Fruit fly (Drosophila melanogaster) whole organism, embryonic: ENCODE data around the gene CG32625.
A peak's percentile ranks its signal among the peaks of the same experiment; 100 is the strongest.

ENCODE experiments used
- CG10274 ChIP-seq: fragments of 200-800 bp; sonication (Bioruptor generic); optimal IDR thresholded peaks from 3 replicates; lab custom pipeline; 2017; ENCODE audit warnings: missing biosample characterization, mild to moderate bottlenecking, missing genetic modification characterization
- CG11723 ChIP-seq: fragments of 200-800 bp; sonication (Bioruptor generic); optimal IDR thresholded peaks from 2 replicates; lab custom pipeline; 2017; ENCODE audit warnings: missing biosample characterization, mild to moderate bottlenecking, missing genetic modification characterization
- CG12299 ChIP-seq: fragments of 200-800 bp; sonication (Bioruptor generic); optimal IDR thresholded peaks from 2 replicates; lab custom pipeline; 2018; ENCODE audit warnings: missing biosample characterization, mild to moderate bottlenecking, missing genetic modification characterization
- CG13424 ChIP-seq: fragments of 200-800 bp; sonication (Bioruptor generic); optimal IDR thresholded peaks from 2 replicates; lab custom pipeline; 2019; ENCODE audit warnings: missing biosample characterization, mild to moderate bottlenecking, missing genetic modification characterization, moderate library complexity
- CG15601 ChIP-seq: fragments of 200-800 bp; sonication (Bioruptor generic); optimal IDR thresholded peaks from 3 replicates; lab custom pipeline; 2019; ENCODE audit warnings: missing biosample characterization, mild to moderate bottlenecking, missing genetic modification characterization, moderate library complexity
- CG17186 ChIP-seq: fragments of 200-800 bp; sonication (Bioruptor generic); optimal IDR thresholded peaks from 3 replicates; lab custom pipeline; 2017; ENCODE audit warnings: missing biosample characterization, missing genetic modification reagents, missing genetic modification characterization
- CG17802 ChIP-seq: fragments of 200-800 bp; sonication (Bioruptor generic); optimal IDR thresholded peaks from 2 replicates; lab custom pipeline; 2018; ENCODE audit warnings: missing biosample characterization, mild to moderate bottlenecking, missing genetic modification characterization, moderate library complexity
- CG33557 ChIP-seq: fragments of 200-800 bp; sonication (Bioruptor generic); optimal IDR thresholded peaks from 2 replicates; lab custom pipeline; 2019; ENCODE audit warnings: missing biosample characterization, mild to moderate bottlenecking, missing genetic modification characterization, moderate library complexity
- CG34224 ChIP-seq: fragments of 200-800 bp; sonication (Bioruptor generic); IDR thresholded peaks from 3 replicates; pipeline ENCODE4 v1.3.6; 2022; ENCODE audit warnings: missing biosample characterization, missing genetic modification characterization; ENCODE audit not compliant: partially characterized antibody
- CG4328 ChIP-seq: fragments of 200-800 bp; sonication (Bioruptor generic); optimal IDR thresholded peaks from 3 replicates; lab custom pipeline; 2017; ENCODE audit warnings: missing biosample characterization, missing genetic modification reagents, missing genetic modification characterization
- CG4617 ChIP-seq: fragments of 200-800 bp; sonication (Bioruptor generic); optimal IDR thresholded peaks from 3 replicates; lab custom pipeline; 2016; ENCODE audit warnings: missing biosample characterization, missing genetic modification characterization, borderline replicate concordance
- CG5245 ChIP-seq: fragments of 200-800 bp; sonication (Bioruptor generic); optimal IDR thresholded peaks from 3 replicates; lab custom pipeline; 2016; ENCODE audit warnings: missing biosample characterization, missing genetic modification characterization
- CG5953 ChIP-seq: fragments of 200-800 bp; sonication (Bioruptor generic); IDR thresholded peaks from 2 replicates; pipeline ENCODE4 v1.3.6; 2022; ENCODE audit warnings: missing biosample characterization, missing genetic modification characterization
- CG7372 ChIP-seq: fragments of 200-800 bp; sonication (Bioruptor generic); IDR thresholded peaks from 2 replicates; pipeline ENCODE4 v1.3.6; 2022; ENCODE audit warnings: missing biosample characterization, missing genetic modification characterization
- CG7928 ChIP-seq: fragments of 200-800 bp; sonication (Bioruptor generic); optimal IDR thresholded peaks from 2 replicates; lab custom pipeline; 2017; ENCODE audit warnings: missing biosample characterization, mild to moderate bottlenecking, missing genetic modification characterization
- CG8281 ChIP-seq: fragments of 200-800 bp; sonication (Bioruptor generic); optimal IDR thresholded peaks from 2 replicates; lab custom pipeline; 2018; ENCODE audit warnings: missing biosample characterization, mild to moderate bottlenecking, missing genetic modification characterization, moderate library complexity
- CG8924 ChIP-seq: fragments of 200-800 bp; optimal IDR thresholded peaks from 3 replicates; lab custom pipeline; 2019; ENCODE audit warnings: missing biosample characterization, mild to moderate bottlenecking, missing genetic modification characterization, moderate library complexity
- CG9876 ChIP-seq: fragments of 200-800 bp; sonication (Bioruptor generic); optimal IDR thresholded peaks from 2 replicates; lab custom pipeline; 2016; ENCODE audit warnings: missing biosample characterization, missing genetic modification characterization
- CTCF ChIP-seq: fragments of 200-800 bp; sonication (Bioruptor generic); optimal IDR thresholded peaks from 2 replicates; lab custom pipeline; 2017; ENCODE audit warnings: missing biosample characterization, mild to moderate bottlenecking, missing genetic modification characterization, moderate library complexity
- Chrac-16 ChIP-seq: fragments of 200-800 bp; sonication (Bioruptor generic); optimal IDR thresholded peaks from 3 replicates; lab custom pipeline; 2016; ENCODE audit warnings: missing biosample characterization, missing genetic modification characterization
- Dfd ChIP-seq, 2 experiments: fragments of >200 bp; optimal IDR thresholded peaks; 2 replicates each; lab custom pipeline; 2017; ENCODE audit warnings: missing biosample characterization in 2 of 2, missing genetic modification characterization in 2 of 2
- Dref ChIP-seq: fragments of 200-800 bp; sonication (Bioruptor generic); IDR thresholded peaks from 2 replicates; pipeline ENCODE4 v1.3.6; 2022; ENCODE audit warnings: missing biosample characterization, missing genetic modification characterization
- HLH3B ChIP-seq: fragments of 200-800 bp; sonication (Bioruptor generic); IDR thresholded peaks from 2 replicates; pipeline ENCODE4 v1.3.6; 2022; ENCODE audit warnings: missing biosample characterization, missing genetic modification characterization
- Myb ChIP-seq: fragments of 200-800 bp; sonication (Bioruptor generic); optimal IDR thresholded peaks from 2 replicates; lab custom pipeline; 2016; ENCODE audit warnings: missing biosample characterization, missing genetic modification characterization
- NFAT ChIP-seq: fragments of 200-800 bp; sonication (Bioruptor generic); IDR thresholded peaks from 2 replicates; pipeline ENCODE4 v1.3.6; 2022; ENCODE audit warnings: missing biosample characterization, missing genetic modification characterization
- Oaz ChIP-seq: fragments of 200-800 bp; sonication (Bioruptor generic); IDR thresholded peaks from 2 replicates; pipeline ENCODE4 v1.3.6; 2022; ENCODE audit warnings: missing biosample characterization, missing genetic modification characterization
- Pdp1 ChIP-seq, 2 experiments: fragments of 200-800 bp; sonication (Bioruptor generic); optimal IDR thresholded peaks; 3 replicates each; lab custom pipeline; 2016; ENCODE audit warnings: missing biosample characterization in 2 of 2, missing genetic modification characterization in 2 of 2, mild to moderate bottlenecking in 1 of 2, moderate library complexity in 1 of 2
- Sox102F ChIP-seq: fragments of 200-800 bp; sonication (Bioruptor generic); optimal IDR thresholded peaks from 2 replicates; lab custom pipeline; 2018; ENCODE audit warnings: missing biosample characterization, mild to moderate bottlenecking, missing genetic modification characterization, moderate library complexity
- Sry-β ChIP-seq: fragments of 200-800 bp; sonication (Bioruptor generic); optimal IDR thresholded peaks from 2 replicates; lab custom pipeline; 2018; ENCODE audit warnings: missing biosample characterization, mild to moderate bottlenecking, missing genetic modification characterization, moderate library complexity
- aop ChIP-seq: fragments of 200-800 bp; sonication (Bioruptor generic); IDR thresholded peaks from 2 replicates; pipeline ENCODE4 v1.3.6; 2022; ENCODE audit warnings: missing biosample characterization, missing genetic modification characterization
- ash1 ChIP-seq: fragments of 200-800 bp; sonication (Bioruptor generic); optimal IDR thresholded peaks from 2 replicates; lab custom pipeline; 2018; ENCODE audit warnings: missing biosample characterization, mild to moderate bottlenecking, missing genetic modification characterization
- az2 ChIP-seq: fragments of 200-800 bp; sonication (Bioruptor generic); optimal IDR thresholded peaks from 3 replicates; lab custom pipeline; 2016; ENCODE audit warnings: missing biosample characterization, missing genetic modification characterization
- emc ChIP-seq: fragments of 200-800 bp; sonication (Bioruptor generic); optimal IDR thresholded peaks from 2 replicates; lab custom pipeline; 2016; ENCODE audit warnings: missing biosample characterization, missing genetic modification characterization
- ewg ChIP-seq: fragments of 200-800 bp; sonication (Bioruptor generic); optimal IDR thresholded peaks from 3 replicates; lab custom pipeline; 2017; ENCODE audit warnings: mild to moderate bottlenecking, missing biosample characterization, missing genetic modification reagents, missing genetic modification characterization
- kay ChIP-seq: fragments of 200-800 bp; sonication (Bioruptor generic); optimal IDR thresholded peaks from 2 replicates; lab custom pipeline; 2016; ENCODE audit warnings: missing biosample characterization, missing genetic modification characterization
- ken ChIP-seq: fragments of 200-800 bp; sonication (Bioruptor generic); IDR thresholded peaks from 3 replicates; pipeline ENCODE4 v1.3.6; 2022; ENCODE audit warnings: missing biosample characterization, missing genetic modification characterization
- lmd ChIP-seq: fragments of 200-800 bp; sonication (Bioruptor generic); IDR thresholded peaks from 2 replicates; pipeline ENCODE4 v1.3.6; 2022; ENCODE audit warnings: missing biosample characterization, missing genetic modification characterization
- lola ChIP-seq, 3 experiments: fragments of >200 bp in 2 of 3; fragments of 200-800 bp in 1 of 3; sonication (Bioruptor generic) in 1 of 3; optimal IDR thresholded peaks; 2 replicates each; lab custom pipeline; 2017 to 2019; ENCODE audit warnings: missing biosample characterization in 3 of 3, missing genetic modification characterization in 3 of 3, mild to moderate bottlenecking in 1 of 3, moderate library complexity in 1 of 3
- pho ChIP-seq: fragments of 200-800 bp; sonication (Bioruptor generic); optimal IDR thresholded peaks from 2 replicates; lab custom pipeline; 2016; ENCODE audit warnings: missing biosample characterization, missing genetic modification characterization
- prd ChIP-seq, 3 experiments: fragments of >200 bp in 2 of 3; fragments of 200-800 bp in 1 of 3; sonication (Bioruptor generic) in 1 of 3; optimal IDR thresholded peaks in 2 of 3; IDR thresholded peaks in 1 of 3; 2 replicates in 2 of 3; 3 replicates in 1 of 3; pipeline versions ENCODE4 v1.3.6 to Lab custom; 2017 to 2022; ENCODE audit warnings: missing biosample characterization in 1 of 3, missing genetic modification characterization in 1 of 3
- pzg ChIP-seq: fragments of 200-800 bp; sonication (Bioruptor generic); optimal IDR thresholded peaks from 3 replicates; lab custom pipeline; 2018; ENCODE audit warnings: missing biosample characterization, mild to moderate bottlenecking, missing genetic modification characterization, moderate library complexity
- run ChIP-seq: fragments of 200-800 bp; sonication (Bioruptor generic); optimal IDR thresholded peaks from 3 replicates; lab custom pipeline; 2018; ENCODE audit warnings: missing biosample characterization, mild to moderate bottlenecking, missing genetic modification characterization
- tap ChIP-seq: fragments of 200-800 bp; optimal IDR thresholded peaks from 3 replicates; lab custom pipeline; 2019; ENCODE audit warnings: missing biosample characterization, mild to moderate bottlenecking, missing genetic modification characterization, moderate library complexity
- unc-4 ChIP-seq: fragments of 200-800 bp; sonication (Bioruptor generic); IDR thresholded peaks from 2 replicates; pipeline ENCODE4 v1.3.6; 2022; ENCODE audit warnings: missing biosample characterization, missing genetic modification characterization; ENCODE audit not compliant: partially characterized antibody
- vfl ChIP-seq: fragments of 200-800 bp; sonication (Bioruptor generic); optimal IDR thresholded peaks from 2 replicates; lab custom pipeline; 2016; ENCODE audit warnings: missing biosample characterization, missing genetic modification characterization
- zen2 ChIP-seq: fragments of 200-800 bp; sonication (Bioruptor generic); IDR thresholded peaks from 3 replicates; pipeline ENCODE4 v1.3.6; 2022; ENCODE audit warnings: missing biosample characterization, missing genetic modification characterization; ENCODE audit not compliant: partially characterized antibody

Gene CG32625

DNA sequence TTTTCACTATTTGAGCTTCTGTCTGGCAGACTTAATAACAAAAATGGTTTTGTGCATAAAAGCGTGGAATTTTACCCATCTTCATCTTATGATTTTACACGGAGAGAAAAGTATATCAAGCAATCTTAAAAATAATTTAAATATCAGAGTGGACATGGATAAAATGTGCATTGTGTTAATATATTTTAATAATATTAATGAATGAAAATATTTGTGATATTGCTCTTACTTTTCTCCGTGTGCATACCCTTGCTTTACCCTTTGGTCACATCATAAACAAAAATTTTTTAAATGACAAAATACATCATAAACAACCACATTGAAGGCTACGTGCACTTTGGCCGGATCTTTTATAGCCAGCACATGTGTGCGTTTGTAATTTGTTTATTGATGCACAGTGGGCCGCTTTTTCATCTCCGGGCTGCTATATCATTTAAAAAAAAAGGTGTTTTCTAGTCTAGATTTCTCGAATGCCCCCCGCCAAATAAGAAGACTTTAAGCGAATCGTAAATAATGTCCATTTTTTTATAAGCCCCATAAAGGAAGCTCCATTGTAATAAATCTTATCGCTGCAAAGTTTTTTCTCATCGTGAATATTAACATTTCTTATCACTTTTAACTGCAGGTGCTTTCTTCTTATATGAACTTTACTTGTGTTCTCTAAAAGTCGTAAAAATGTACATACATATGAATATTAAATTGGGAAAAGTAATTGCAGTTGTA, 7.9 kb upstream of the CG32625 start (continued):
- TF ChIP-seq CG33557 (GFP tag; lab: Kevin White, UChicago) (no peak), CG7928 (GFP tag; lab: Kevin White, UChicago) (no peak), CTCF (GFP tag; lab: Kevin White, UChicago) (no peak), ken (0 out of 3 replicates have a peak, but pooled peaks have one; percentile 45), CG8924 (tag; lab: Kevin White, UChicago) (peak; percentile 56)
- TF ChIP-seq, all 482 proteins: peak for 171

DNA sequence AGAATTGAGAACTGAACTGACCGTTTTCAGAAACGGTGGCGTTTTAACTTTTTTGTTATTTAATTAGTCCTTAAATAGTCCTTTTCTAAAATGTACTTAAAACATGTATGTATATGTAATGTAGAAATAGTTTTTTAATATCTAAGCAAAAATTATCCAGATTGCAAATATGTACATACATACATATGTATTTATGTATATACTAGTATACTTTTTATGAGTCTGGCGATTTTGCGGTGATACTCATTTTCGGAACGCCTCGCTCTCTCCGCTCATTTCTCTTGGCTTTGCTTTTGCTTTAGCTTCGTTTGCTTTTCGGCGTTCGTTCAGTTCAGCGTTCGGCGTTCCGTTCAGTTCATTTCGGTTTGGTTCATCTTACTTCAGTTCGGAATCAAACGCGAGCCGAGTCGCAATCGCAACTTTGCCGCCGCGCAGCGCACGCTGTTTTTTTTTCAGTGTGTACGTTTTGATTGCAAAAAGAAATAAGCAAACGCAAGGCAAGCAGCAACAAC, 5.8 kb upstream of the CG32625 start, which contains the start of gene rdgB:
TSS of gene rdgB (plus strand) at position 381 of the 512 bp plus-strand sequence.
- no peak for TF ChIP-seq CG4617 (GFP tag; lab: Kevin White, UChicago)
- TF ChIP-seq Dfd (GFP tag; optimal IDR thresholded peaks at IDR 0.05; lab: Kevin White, UChicago) = no peak
- no peak for TF ChIP-seq emc (GFP tag; lab: Kevin White, UChicago)
- peak; percentile 41 for TF ChIP-seq tap (tag; lab: Kevin White, UChicago)
- peak; percentile 62 for TF ChIP-seq Chrac-16 (GFP tag; lab: Kevin White, UChicago)
- no peak for TF ChIP-seq prd (optimal IDR thresholded peaks at IDR 0.05; lab: Kevin White, UChicago)
- peak; percentile 72 for TF ChIP-seq prd (GFP tag; IDR thresholded peaks at IDR 0.05; lab: Robert Waterston, UW)
- TF ChIP-seq NFAT (GFP tag; lab: Robert Waterston, UW) = 0 out of 2 replicates have a peak, but pooled peaks have one; percentile 42
- peak; percentile 41 to 56 for TF ChIP-seq Pdp1 (GFP tag; optimal IDR thresholded peaks at IDR 0.05; lab: Kevin White, UChicago)
- TF ChIP-seq CG17186 (GFP tag; lab: Kevin White, UChicago) = no peak
- peak; percentile 68 for TF ChIP-seq CG7372 (GFP tag; lab: Robert Waterston, UW)
- no peak for TF ChIP-seq pzg (GFP tag; lab: Kevin White, UChicago)
- TF ChIP-seq CG8281 (tag; lab: Kevin White, UChicago) = peak; percentile 51
- peak in 1 of 3 experiments; percentile 72 for TF ChIP-seq lola (GFP tag; optimal IDR thresholded peaks at IDR 0.05; lab: Kevin White, UChicago)
- TF ChIP-seq HLH3B (GFP tag; lab: Robert Waterston, UW) = peak; percentile 72
- no peak for TF ChIP-seq zen2
- no peak for TF ChIP-seq CG34224
- TF ChIP-seq CG17802 (tag; lab: Kevin White, UChicago) = no peak
- TF ChIP-seq CG4328 (GFP tag; lab: Kevin White, UChicago) = peak; percentile 64
- peak; percentile 60 for TF ChIP-seq CG10274 (GFP tag; lab: Kevin White, UChicago)
- TF ChIP-seq Sox102F = peak; percentile 84
- TF ChIP-seq CG12299 (tag; lab: Kevin White, UChicago) = peak; percentile 60
- TF ChIP-seq CG5245 (GFP tag; lab: Kevin White, UChicago) = peak; percentile 45
- TF ChIP-seq Myb = no peak
- TF ChIP-seq Dref (GFP tag; lab: Robert Waterston, UW) = no peak
- TF ChIP-seq CG15601 (tag; lab: Kevin White, UChicago) = peak; percentile 78
- TF ChIP-seq Oaz (GFP tag; lab: Robert Waterston, UW) = peak; percentile 45; the same call in 1 of the 2 replicates
- TF ChIP-seq az2 = peak; percentile 73
- no peak for TF ChIP-seq CG9876 (GFP tag; lab: Kevin White, UChicago)
- no peak for TF ChIP-seq aop (GFP tag; lab: Robert Waterston, UW)
- peak; percentile 72 for TF ChIP-seq CG11723 (GFP tag; lab: Kevin White, UChicago)
- peak; percentile 68 for TF ChIP-seq run (tag; lab: Kevin White, UChicago)
- peak; percentile 32 for TF ChIP-seq vfl (GFP tag; lab: Kevin White, UChicago)
- no peak; the same call in 1 of the 2 replicates for TF ChIP-seq CG5953 (GFP tag; lab: Robert Waterston, UW)
- peak; percentile 9 for TF ChIP-seq CG7928 (GFP tag; lab: Kevin White, UChicago)
- no peak for TF ChIP-seq Sry-β
- TF ChIP-seq ash1 (GFP tag; lab: Kevin White, UChicago) = no peak
- TF ChIP-seq lmd = peak; percentile 76
- TF ChIP-seq ewg (GFP tag; lab: Kevin White, UChicago) = peak; percentile 85
- TF ChIP-seq kay (GFP tag; lab: Kevin White, UChicago) = no peak
- peak; percentile 57 for TF ChIP-seq pho
- peak; percentile 87 for TF ChIP-seq CG13424
- TF ChIP-seq unc-4 (GFP tag; lab: Robert Waterston, UW) = no peak
